Worm (Caenorhabditis elegans): ENCODE measurements around the gene nol-56.

nol-56 gene

ce11 chrV:10320101-10320761 lies 32.5 kb downstream of the nol-56 start, which contains the start of the genes gna-1 and B0024.13:
TSS of gene gna-1 (minus strand) at chrV:10320151.
TSS of gene B0024.13 (plus strand) at chrV:10320711.
- TF ChIP-seq rbr-2 (tag; optimal IDR thresholded peaks at IDR 0.05) (peak; percentile 36), nhr-102 (tag; optimal IDR thresholded peaks at IDR 0.05) (no peak), lir-3 (tag; optimal IDR thresholded peaks at IDR 0.05) (no peak), pha-4 (GFP tag; IDR thresholded peaks at IDR 0.05) (no peak), pha-4 (tag; optimal IDR thresholded peaks at IDR 0.05) (peak; percentile 21), lin-38 (GFP tag; IDR thresholded peaks at IDR 0.05) (no peak; the same call in none of the 2 replicates), nhr-6 (tag; optimal IDR thresholded peaks at IDR 0.05) (no peak), egl-27 (tag; optimal IDR thresholded peaks at IDR 0.05) (no peak), unc-39 (tag; optimal IDR thresholded peaks at IDR 0.05) (no peak), hlh-30 (tag; optimal IDR thresholded peaks at IDR 0.05; ENCODE audit: insufficient read depth) (no peak), Y5F2A.4 (GFP tag; optimal IDR thresholded peaks at IDR 0.05) (no peak), lim-7 (GFP tag; IDR thresholded peaks at IDR 0.05) (no peak), duxl-1 (tag; optimal IDR thresholded peaks at IDR 0.05; ENCODE audit: poor library complexity) (peak; percentile 35), R02D3.7 (tag; optimal IDR thresholded peaks at IDR 0.05) (no peak), vab-7 (GFP tag; IDR thresholded peaks at IDR 0.05) (no peak), T26A8.4 (GFP tag; IDR thresholded peaks at IDR 0.05) (no peak), mes-2 (tag; optimal IDR thresholded peaks at IDR 0.05; ENCODE audit: poor library complexity, severe bottlenecking) (peak; percentile 98), nhr-10 (tag; optimal IDR thresholded peaks at IDR 0.05) (no peak), zfp-2 (tag; optimal IDR thresholded peaks at IDR 0.05) (no peak), tag-97 (GFP tag; IDR thresholded peaks at IDR 0.05) (no peak), ceh-82 (tag; optimal IDR thresholded peaks at IDR 0.05) (no peak), nhr-76 (tag; optimal IDR thresholded peaks at IDR 0.05) (no peak), ceh-32 (tag; optimal IDR thresholded peaks at IDR 0.05; ENCODE audit: poor library complexity) (no peak), dve-1 (tag; optimal IDR thresholded peaks at IDR 0.05; ENCODE audit: insufficient read depth) (no peak), F49E8.2 (tag; optimal IDR thresholded peaks at IDR 0.05; ENCODE audit: borderline replicate concordance) (no peak), ceh-28 (tag; optimal IDR thresholded peaks at IDR 0.05) (no peak), Y75B8A.6 (GFP tag; IDR thresholded peaks at IDR 0.05) (no peak), saeg-2 (GFP tag; IDR thresholded peaks at IDR 0.05) (no peak), aha-1 (tag) (no peak), ceh-62 (tag; optimal IDR thresholded peaks at IDR 0.05) (no peak), ces-1 (GFP tag; optimal IDR thresholded peaks at IDR 0.05) (no peak), ceh-44 (GFP tag; IDR thresholded peaks at IDR 0.05) (0 out of 2 replicates have a peak, but pooled peaks have one; percentile 45), nhr-28 (tag; optimal IDR thresholded peaks at IDR 0.05) (no peak), unc-62 (GFP tag; optimal IDR thresholded peaks at IDR 0.05 in 1 of 2) (no peak), unc-62 (tag; optimal IDR thresholded peaks at IDR 0.05) (no peak), mdl-1 (tag; optimal IDR thresholded peaks at IDR 0.05) (no peak), daf-8 (GFP tag; IDR thresholded peaks at IDR 0.05) (no peak), mxl-3 (GFP tag; optimal IDR thresholded peaks at IDR 0.05) (no peak), dmd-6 (GFP tag; IDR thresholded peaks at IDR 0.05) (peak; percentile 47; the same call in 1 of the 2 replicates), mep-1 (tag; optimal IDR thresholded peaks at IDR 0.05) (no peak), dmd-9 (GFP tag; IDR thresholded peaks at IDR 0.05) (0 out of 2 replicates have a peak, but pooled peaks have one; percentile 49), jun-1 (tag; optimal IDR thresholded peaks at IDR 0.05) (no peak), Y48G9A.11 (GFP tag; IDR thresholded peaks at IDR 0.05) (no peak), ZK337.2 (GFP tag; IDR thresholded peaks at IDR 0.05) (peak; percentile 18; the same call in 1 of the 2 replicates), dpl-1 (GFP tag; optimal IDR thresholded peaks at IDR 0.05) (peak; percentile 61), unc-130 (GFP tag; optimal IDR thresholded peaks at IDR 0.05) (peak; percentile 87), F10B5.3 (tag; optimal IDR thresholded peaks at IDR 0.05) (no peak), ama-1 (optimal IDR thresholded peaks at IDR 0.05) (no peak), lin-39 (tag; optimal IDR thresholded peaks at IDR 0.05) (no peak), aly-2 (tag; optimal IDR thresholded peaks at IDR 0.05) (no peak), nhr-11 (tag; optimal IDR thresholded peaks at IDR 0.05) (no peak), nhr-77 (tag; optimal IDR thresholded peaks at IDR 0.05) (no peak)

Data from whole organism, L4 larva.